Worm (Caenorhabditis elegans): ENCODE measurements around the gene Y57G11C.36.

The Y57G11C.36 gene

ce11 chrIV:14793900-14794624, 20.5 kb upstream of the Y57G11C.36 start (continued):
- no peak for TF ChIP-seq Y105C5A.15 (GFP tag; IDR thresholded peaks at IDR 0.05)
- peak; percentile 60 for TF ChIP-seq rbr-2 (tag; optimal IDR thresholded peaks at IDR 0.05)
- TF ChIP-seq lir-3 (tag; optimal IDR thresholded peaks at IDR 0.05): no peak
- TF ChIP-seq nhr-11 (tag; optimal IDR thresholded peaks at IDR 0.05): peak; percentile 22
- peak; percentile 40; the same call in 1 of the 2 replicates for TF ChIP-seq lin-38 (GFP tag; IDR thresholded peaks at IDR 0.05)
- TF ChIP-seq nhr-77 (tag; optimal IDR thresholded peaks at IDR 0.05): peak; percentile 69
- TF ChIP-seq vab-7 (GFP tag; IDR thresholded peaks at IDR 0.05): peak; percentile 33; the same call in 1 of the 2 replicates
- no peak for TF ChIP-seq jun-1 (tag; optimal IDR thresholded peaks at IDR 0.05)
- TF ChIP-seq Y48G9A.11 (GFP tag; IDR thresholded peaks at IDR 0.05): no peak
- TF ChIP-seq dve-1 (tag; optimal IDR thresholded peaks at IDR 0.05; ENCODE audit: insufficient read depth): peak; percentile 59
- TF ChIP-seq hlh-30 (tag; optimal IDR thresholded peaks at IDR 0.05; ENCODE audit: insufficient read depth): peak; percentile 94
- peak; percentile 74 for TF ChIP-seq mes-2 (tag; optimal IDR thresholded peaks at IDR 0.05; ENCODE audit: poor library complexity, severe bottlenecking)
- TF ChIP-seq ceh-28 (tag; optimal IDR thresholded peaks at IDR 0.05): peak; percentile 70
- peak; percentile 49 to 68 for TF ChIP-seq lsy-2 (tag; optimal IDR thresholded peaks at IDR 0.05)
- TF ChIP-seq aly-2 (tag; optimal IDR thresholded peaks at IDR 0.05): no peak
- peak; percentile 75 for TF ChIP-seq hlh-11 (tag; optimal IDR thresholded peaks at IDR 0.05)
- no peak for TF ChIP-seq lim-7 (GFP tag; IDR thresholded peaks at IDR 0.05)
- peak; percentile 62; the same call in 1 of the 2 replicates for TF ChIP-seq hmg-1.1 (GFP tag; IDR thresholded peaks at IDR 0.05)
- 0 out of 2 replicates have a peak, but pooled peaks have one; percentile 5 for TF ChIP-seq saeg-2 (GFP tag; IDR thresholded peaks at IDR 0.05)
- no peak for TF ChIP-seq F49E8.2 (tag; optimal IDR thresholded peaks at IDR 0.05; ENCODE audit: borderline replicate concordance)
- no peak for TF ChIP-seq daf-16 (GFP tag; optimal IDR thresholded peaks at IDR 0.05)
- peak; percentile 85 for TF ChIP-seq daf-16 (tag; optimal IDR thresholded peaks at IDR 0.05)
- no peak for TF ChIP-seq sdz-12 (GFP tag; optimal IDR thresholded peaks at IDR 0.05)
- peak in 1 of 2 experiments; percentile 7 for TF ChIP-seq hif-1 (tag; optimal IDR thresholded peaks at IDR 0.05)

- TF ChIP-seq madf-9 (GFP tag; conservative IDR thresholded peaks at IDR 0.05) (0 out of 2 replicates have a peak, but pooled peaks have one; percentile 11), daf-16 (GFP tag; optimal IDR thresholded peaks at IDR 0.05) (no peak), daf-16 (tag; optimal IDR thresholded peaks at IDR 0.05) (peak; percentile 3), lin-38 (GFP tag; IDR thresholded peaks at IDR 0.05) (0 out of 2 replicates have a peak, but pooled peaks have one; percentile 6), dmd-9 (GFP tag; IDR thresholded peaks at IDR 0.05) (0 out of 2 replicates have a peak, but pooled peaks have one; percentile 11), spr-1 (tag; optimal IDR thresholded peaks at IDR 0.05) (no peak), Y75B8A.6 (GFP tag; IDR thresholded peaks at IDR 0.05) (no peak), mep-1 (tag; optimal IDR thresholded peaks at IDR 0.05) (peak; percentile 23), ama-1 (optimal IDR thresholded peaks at IDR 0.05) (peak; percentile 56)
Observed at ce11 chrIV:14792602-14793232, 19.1 kb upstream of the Y57G11C.36 start, which contains the start of gene gdi-1. Gene gdi-1 (minus strand): TSS chrIV:14792887.

- no peak for TF ChIP-seq lim-7 (GFP tag; IDR thresholded peaks at IDR 0.05)
- TF ChIP-seq spr-3 (GFP tag; optimal IDR thresholded peaks at IDR 0.05): no peak
- no peak for TF ChIP-seq daf-8 (GFP tag; IDR thresholded peaks at IDR 0.05)
- peak; percentile 9 for TF ChIP-seq dve-1 (tag; optimal IDR thresholded peaks at IDR 0.05; ENCODE audit: insufficient read depth)
- no peak for TF ChIP-seq daf-16 (GFP tag; optimal IDR thresholded peaks at IDR 0.05)
- TF ChIP-seq daf-16 (tag; optimal IDR thresholded peaks at IDR 0.05): peak; percentile 39
- TF ChIP-seq ceh-28 (tag; optimal IDR thresholded peaks at IDR 0.05): no peak
- peak; percentile 72 for TF ChIP-seq snpc-1.2 (GFP tag; IDR thresholded peaks at IDR 0.05)
- TF ChIP-seq nhr-102 (tag; optimal IDR thresholded peaks at IDR 0.05): peak; percentile 7
- TF ChIP-seq pha-4 (GFP tag; IDR thresholded peaks at IDR 0.05): peak; percentile 41; the same call in 1 of the 2 replicates
- no peak for TF ChIP-seq pha-4 (tag; optimal IDR thresholded peaks at IDR 0.05)
- TF ChIP-seq ama-1 (optimal IDR thresholded peaks at IDR 0.05): peak; percentile 31
- TF ChIP-seq lin-38 (GFP tag; IDR thresholded peaks at IDR 0.05): 0 out of 2 replicates have a peak, but pooled peaks have one; percentile 17
- no peak for TF ChIP-seq pqm-1 (tag; optimal IDR thresholded peaks at IDR 0.05)
- TF ChIP-seq aly-2 (tag; optimal IDR thresholded peaks at IDR 0.05): no peak
- no peak for TF ChIP-seq nhr-28 (tag; optimal IDR thresholded peaks at IDR 0.05)
- TF ChIP-seq mep-1 (tag; optimal IDR thresholded peaks at IDR 0.05): peak; percentile 63
- no peak for TF ChIP-seq hlh-11 (tag; optimal IDR thresholded peaks at IDR 0.05)
Observed at ce11 chrIV:14790579-14790978, 17.0 kb upstream of the Y57G11C.36 start.
